Fruit fly (Drosophila melanogaster): Measurements from ENCODE around the gene CG46513.
"Not testable (repeated sequence)": the region's sequence is repeated elsewhere in the genome, so short reads cannot be mapped to it uniquely, and the experiment has no call there.

CG46513 gene

dm6 chrX:22191973-22192372 lies at the start of gene CG46513:
Gene CG46513, plus strand, starts transcription at chrX:22192273.
- not testable (repeated sequence) for TF ChIP-seq CG8632 (GFP tag; optimal IDR thresholded peaks at IDR 0.05); CG1621 (tag; optimal IDR thresholded peaks at IDR 0.05); Hr38 (GFP tag; optimal IDR thresholded peaks at IDR 0.05)

dm6 chrX:22142758-22143157 lies 49.3 kb upstream of the CG46513 start, which contains the start of gene CG40813:
Gene CG40813, plus strand, starts transcription at chrX:22143058.
- not testable (repeated sequence) for TF ChIP-seq CG10631, cyc, Ets21C (GFP tag; optimal IDR thresholded peaks at IDR 0.05)

dm6 chrX:22147489-22147888 lies 44.6 kb upstream of the CG46513 start, which contains the start of gene CG46504:
Gene CG46504, plus strand, starts transcription at chrX:22147789.
- TF ChIP-seq Smox, CG6792, Hr4 (GFP tag; optimal IDR thresholded peaks at IDR 0.05): not testable (repeated sequence)

DNA sequence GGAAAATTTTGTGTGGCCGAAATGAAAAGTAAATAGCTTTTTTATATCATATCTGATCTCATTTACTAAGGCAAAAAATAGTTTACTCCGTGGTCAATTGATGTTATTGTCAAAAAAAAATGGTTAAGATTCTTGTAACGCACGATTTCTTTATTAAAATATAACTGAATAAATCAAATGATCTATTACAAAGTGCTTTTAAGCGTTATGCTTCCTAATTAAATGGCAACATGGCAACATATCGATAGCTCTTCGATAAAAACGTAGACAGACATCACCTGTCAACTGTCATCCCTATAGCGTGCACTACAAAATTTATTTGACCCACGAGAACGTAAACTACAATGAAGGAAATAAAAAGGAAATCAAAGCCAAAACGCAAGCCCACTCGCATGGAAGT lies 39.5 kb upstream of the CG46513 start, which contains the start of gene CG46505:
Gene CG46505 (plus strand): TSS at position 301 of the 400 bp plus-strand sequence.
- TF ChIP-seq dsx (GFP tag; optimal IDR thresholded peaks at IDR 0.05; ENCODE audit: poor library complexity, severe bottlenecking); esn (GFP tag; optimal IDR thresholded peaks at IDR 0.05); net (GFP tag; optimal IDR thresholded peaks at IDR 0.05): not testable (repeated sequence)

- TF ChIP-seq Lpt, lz, Blimp-1 (GFP tag; optimal IDR thresholded peaks at IDR 0.05): not testable (repeated sequence)
Observed at dm6 chrX:22157587-22157986, 34.5 kb upstream of the CG46513 start, which contains the start of gene CG46506. Gene CG46506, plus strand, starts transcription at chrX:22157887.

- TF ChIP-seq fd85E, Sox102F, CG10669 (GFP tag; optimal IDR thresholded peaks at IDR 0.05): not testable (repeated sequence)
Observed at dm6 chrX:22162623-22163022, 29.4 kb upstream of the CG46513 start, which contains the start of gene CG46507. Gene CG46507, plus strand, starts transcription at chrX:22162923.

- not testable (repeated sequence) for TF ChIP-seq CG34406 (GFP tag; optimal IDR thresholded peaks at IDR 0.05); eg (GFP tag; IDR thresholded peaks at IDR 0.05); fd85E (GFP tag; optimal IDR thresholded peaks at IDR 0.05)
Observed at dm6 chrX:22167355-22167754, 24.7 kb upstream of the CG46513 start, which contains the start of gene CG46508. Gene CG46508, plus strand, starts transcription at chrX:22167655.

dm6 chrX:22172341-22172740 lies 19.7 kb upstream of the CG46513 start, which contains the start of gene CG46509:
Gene CG46509, plus strand, starts transcription at chrX:22172641.
- TF ChIP-seq cyc, Hr4, Eip75B (GFP tag; optimal IDR thresholded peaks at IDR 0.05): not testable (repeated sequence)

DNA sequence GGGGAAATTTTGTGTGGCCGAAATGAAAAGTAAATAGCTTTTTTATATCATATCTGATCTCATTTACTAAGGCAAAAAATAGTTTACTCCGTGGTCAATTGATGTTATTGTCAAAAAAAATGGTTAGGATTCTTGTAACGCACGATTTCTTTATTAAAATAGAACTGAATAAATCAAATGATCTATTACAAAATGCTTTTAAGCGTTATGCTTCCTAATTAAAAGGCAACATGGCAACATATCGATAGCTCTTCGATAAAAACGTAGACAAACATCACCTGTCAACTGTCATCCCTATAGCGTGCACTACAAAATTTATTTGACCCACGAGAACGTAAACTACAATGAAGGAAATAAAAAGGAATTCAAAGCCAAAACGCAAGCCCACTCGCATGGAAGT lies 14.9 kb upstream of the CG46513 start, which contains the start of gene CG46510:
Gene CG46510 (plus strand): TSS at position 301 of the 400 bp plus-strand sequence.
- TF ChIP-seq topi (GFP tag; optimal IDR thresholded peaks at IDR 0.05); Blimp-1 (GFP tag; optimal IDR thresholded peaks at IDR 0.05); CG1621 (tag; optimal IDR thresholded peaks at IDR 0.05): not testable (repeated sequence)
